Worm (Caenorhabditis elegans): Measurements from ENCODE around the gene ceh-100.
"Not testable (repeated sequence)": the region's sequence is repeated elsewhere in the genome, so short reads cannot be mapped to it uniquely, and the experiment has no call there.

ceh-100 gene

DNA sequence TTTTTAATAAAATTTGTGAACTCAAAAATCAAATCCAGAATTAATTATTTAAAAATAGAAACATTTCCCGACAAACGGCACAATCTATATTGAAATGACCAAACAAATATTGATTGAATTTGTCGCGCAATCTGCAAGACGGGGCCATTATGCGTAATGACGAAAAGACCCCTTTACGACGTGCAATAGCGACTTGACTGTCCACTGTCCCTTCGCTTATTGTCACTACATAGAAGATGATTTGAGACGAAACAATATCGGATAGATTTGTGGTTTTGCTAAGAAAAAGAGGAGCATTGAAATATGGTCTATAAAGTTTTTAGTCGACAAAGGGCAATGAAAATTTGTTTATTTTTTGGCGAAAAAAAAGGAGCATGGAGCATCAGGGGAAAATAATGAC, 52.5 kb downstream of the ceh-100 start:
- no peak for TF ChIP-seq pes-1 (GFP tag; IDR thresholded peaks at IDR 0.05)
- TF ChIP-seq flt-1 (GFP tag; IDR thresholded peaks at IDR 0.05) = no peak
- TF ChIP-seq hmg-4 (GFP tag; optimal IDR thresholded peaks at IDR 0.05) = no peak
- TF ChIP-seq ceh-36 (tag; optimal IDR thresholded peaks at IDR 0.05) = no peak
- TF ChIP-seq ama-1 (optimal IDR thresholded peaks at IDR 0.05) = no peak
- no peak for TF ChIP-seq sea-1 (GFP tag; conservative IDR thresholded peaks at IDR 0.05)
- no peak for TF ChIP-seq ceh-13 (GFP tag; optimal IDR thresholded peaks at IDR 0.05)
- no peak for TF ChIP-seq B0310.2 (tag; optimal IDR thresholded peaks at IDR 0.05)
- TF ChIP-seq tbx-11 (GFP tag; IDR thresholded peaks at IDR 0.05) = no peak
- no peak for TF ChIP-seq hnd-1 (tag; optimal IDR thresholded peaks at IDR 0.05)
- TF ChIP-seq tra-4 (tag; optimal IDR thresholded peaks at IDR 0.05) = no peak
- TF ChIP-seq F13C5.2 (tag; optimal IDR thresholded peaks at IDR 0.05) = no peak
- TF ChIP-seq aly-1 (tag; optimal IDR thresholded peaks at IDR 0.05) = no peak
- TF ChIP-seq ets-7 (tag; optimal IDR thresholded peaks at IDR 0.05) = no peak
- TF ChIP-seq tbx-37 (GFP tag; conservative IDR thresholded peaks at IDR 0.05) = no peak
- TF ChIP-seq scrt-1 (GFP tag; IDR thresholded peaks at IDR 0.05) = no peak

DNA sequence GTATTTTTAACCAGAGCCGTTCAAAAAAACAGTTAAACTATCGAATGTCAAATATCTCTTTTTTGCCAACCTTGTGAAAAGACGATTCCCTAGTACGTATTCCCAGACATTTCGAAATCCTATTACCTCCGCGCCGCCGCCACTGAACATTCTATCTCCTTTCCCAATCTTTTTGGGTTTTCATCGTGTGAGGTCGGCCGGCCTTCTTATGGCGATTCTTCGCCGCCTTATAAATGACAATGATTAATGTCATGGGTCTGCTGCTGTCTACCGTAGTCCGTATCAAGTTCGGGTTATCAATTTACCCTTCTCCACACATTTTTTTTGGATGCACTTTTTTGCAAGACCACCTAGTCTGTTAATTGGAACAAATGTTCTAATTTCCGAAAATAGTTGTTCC, 53.9 kb downstream of the ceh-100 start:
- no peak for TF ChIP-seq pes-1 (GFP tag; IDR thresholded peaks at IDR 0.05)
- TF ChIP-seq F13C5.2 (tag; optimal IDR thresholded peaks at IDR 0.05) = no peak
- no peak for TF ChIP-seq tra-4 (tag; optimal IDR thresholded peaks at IDR 0.05)
- TF ChIP-seq scrt-1 (GFP tag; IDR thresholded peaks at IDR 0.05) = no peak
- TF ChIP-seq hmbx-1 (tag; optimal IDR thresholded peaks at IDR 0.05) = no peak
- TF ChIP-seq sea-1 (GFP tag; conservative IDR thresholded peaks at IDR 0.05) = no peak
- TF ChIP-seq hnd-1 (tag; optimal IDR thresholded peaks at IDR 0.05) = no peak
- TF ChIP-seq hmg-4 (GFP tag; optimal IDR thresholded peaks at IDR 0.05) = no peak
- TF ChIP-seq B0310.2 (tag; optimal IDR thresholded peaks at IDR 0.05) = no peak
- no peak for TF ChIP-seq ceh-36 (tag; optimal IDR thresholded peaks at IDR 0.05)
- no peak for TF ChIP-seq ets-7 (tag; optimal IDR thresholded peaks at IDR 0.05)
- no peak for TF ChIP-seq ceh-13 (GFP tag; optimal IDR thresholded peaks at IDR 0.05)
- TF ChIP-seq tbx-11 (GFP tag; IDR thresholded peaks at IDR 0.05) = no peak
- TF ChIP-seq tbx-37 (GFP tag; conservative IDR thresholded peaks at IDR 0.05) = no peak
- no peak for TF ChIP-seq flt-1 (GFP tag; IDR thresholded peaks at IDR 0.05)
- TF ChIP-seq ama-1 (optimal IDR thresholded peaks at IDR 0.05) = no peak
- TF ChIP-seq aly-1 (tag; optimal IDR thresholded peaks at IDR 0.05) = no peak

DNA sequence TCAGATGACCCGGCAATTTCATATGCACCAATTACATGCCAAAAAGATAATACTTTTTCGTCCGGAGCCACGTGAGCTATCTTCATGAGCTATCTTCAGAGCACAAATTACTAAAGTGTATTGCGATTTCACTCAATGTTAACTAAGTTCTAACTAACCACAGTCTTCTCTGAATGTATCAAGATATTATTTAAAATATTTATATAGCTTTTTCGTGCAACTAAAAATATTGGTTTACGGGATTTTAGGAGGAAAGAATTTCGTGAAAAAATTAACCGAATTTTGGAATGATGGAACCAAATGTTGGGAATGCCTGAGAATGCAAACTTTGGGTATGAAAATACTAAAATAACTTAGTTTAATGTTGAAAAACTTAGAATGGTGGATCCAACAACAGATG, 55.9 kb downstream of the ceh-100 start, which contains the start of gene F49C5.16:
TSS of gene F49C5.16 (plus strand) at position 301 of the 400 bp plus-strand sequence.
- TF ChIP-seq hmbx-1 (tag; optimal IDR thresholded peaks at IDR 0.05) (no peak), tbx-11 (GFP tag; IDR thresholded peaks at IDR 0.05) (no peak), B0310.2 (tag; optimal IDR thresholded peaks at IDR 0.05) (no peak), scrt-1 (GFP tag; IDR thresholded peaks at IDR 0.05) (no peak), ama-1 (optimal IDR thresholded peaks at IDR 0.05) (no peak), flt-1 (GFP tag; IDR thresholded peaks at IDR 0.05) (no peak), F13C5.2 (tag; optimal IDR thresholded peaks at IDR 0.05) (no peak), ceh-36 (tag; optimal IDR thresholded peaks at IDR 0.05) (no peak)

DNA sequence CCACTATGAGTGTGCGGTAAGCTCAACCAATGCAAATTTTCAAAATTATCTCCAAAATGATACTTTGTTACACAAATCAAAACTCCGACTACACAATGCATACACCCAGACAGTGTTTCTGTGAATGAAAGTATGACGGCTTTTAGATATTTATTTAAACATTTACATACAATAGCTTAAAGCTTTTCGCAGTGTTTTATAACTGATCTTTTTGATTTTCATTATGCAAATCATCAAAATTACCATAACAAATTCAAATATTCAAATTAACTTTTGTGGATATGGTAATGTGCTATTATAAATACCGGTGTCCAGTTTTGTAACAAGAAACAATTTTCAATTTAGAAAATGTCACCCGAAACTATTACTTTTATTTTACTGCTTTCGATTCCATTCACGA, 57.1 kb downstream of the ceh-100 start, which contains the start of the genes F49C5.5 and F49C5.10:
TSS of gene F49C5.5 (minus strand) at position 101 of the 400 bp plus-strand sequence.
TSS of gene F49C5.10 (plus strand) at position 344 of the 400 bp plus-strand sequence.
- TF ChIP-seq tbx-11 (GFP tag; IDR thresholded peaks at IDR 0.05) (no peak), hmbx-1 (tag; optimal IDR thresholded peaks at IDR 0.05) (no peak), pes-1 (GFP tag; IDR thresholded peaks at IDR 0.05) (no peak), sea-1 (GFP tag; conservative IDR thresholded peaks at IDR 0.05) (no peak), scrt-1 (GFP tag; IDR thresholded peaks at IDR 0.05) (no peak), tra-4 (tag; optimal IDR thresholded peaks at IDR 0.05) (no peak), ceh-13 (GFP tag; optimal IDR thresholded peaks at IDR 0.05) (no peak), F13C5.2 (tag; optimal IDR thresholded peaks at IDR 0.05) (no peak), ama-1 (optimal IDR thresholded peaks at IDR 0.05) (no peak), aly-1 (tag; optimal IDR thresholded peaks at IDR 0.05) (no peak), B0310.2 (tag; optimal IDR thresholded peaks at IDR 0.05) (no peak), ceh-36 (tag; optimal IDR thresholded peaks at IDR 0.05) (no peak), tbx-37 (GFP tag; conservative IDR thresholded peaks at IDR 0.05) (no peak)

DNA sequence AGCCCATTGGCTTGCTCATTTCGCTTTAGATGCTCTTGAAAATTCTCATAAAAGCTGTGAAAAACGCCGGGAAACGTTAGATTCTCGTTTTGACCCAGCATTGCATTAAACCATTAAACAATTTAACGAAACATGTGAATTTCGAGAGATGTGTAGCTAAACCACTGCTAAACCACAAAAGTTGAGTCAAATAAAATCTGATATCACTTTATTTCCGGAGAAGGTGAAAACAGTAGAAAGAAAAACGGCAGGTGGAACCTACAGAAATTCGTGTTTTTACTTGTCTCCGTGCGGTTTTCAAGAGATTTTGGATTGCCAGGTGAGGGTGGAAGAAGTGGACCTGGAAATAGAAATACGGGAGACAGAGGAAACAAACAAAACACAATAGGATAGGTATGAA, 58.9 kb downstream of the ceh-100 start, which contains the start of gene F49C5.9:
TSS of gene F49C5.9 (minus strand) at position 101 of the 400 bp plus-strand sequence.
- no peak for TF ChIP-seq ets-7 (tag; optimal IDR thresholded peaks at IDR 0.05)
- TF ChIP-seq F13C5.2 (tag; optimal IDR thresholded peaks at IDR 0.05) = no peak
- TF ChIP-seq ama-1 (optimal IDR thresholded peaks at IDR 0.05) = no peak

DNA sequence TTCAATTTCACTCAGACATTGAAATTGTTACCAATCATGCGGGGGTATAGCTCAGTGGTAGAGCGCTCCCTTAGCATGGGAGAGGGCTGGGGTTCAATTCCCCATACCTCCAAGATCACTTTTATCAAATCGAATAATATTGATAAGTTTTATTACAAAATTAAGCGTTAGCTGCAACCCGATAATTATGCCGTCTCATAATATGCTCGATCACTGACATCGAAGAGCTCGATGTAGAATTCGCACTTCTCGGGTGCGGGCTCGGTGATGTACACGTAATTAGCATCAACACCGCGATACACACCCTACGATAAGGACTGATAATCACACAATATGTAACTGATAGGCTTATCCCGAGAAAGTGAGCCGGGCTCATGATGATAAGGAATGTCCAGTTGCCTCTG, 60.9 kb downstream of the ceh-100 start:
- no peak for TF ChIP-seq ceh-36 (tag; optimal IDR thresholded peaks at IDR 0.05)
- TF ChIP-seq pes-1 (GFP tag; IDR thresholded peaks at IDR 0.05) = no peak
- TF ChIP-seq aly-1 (tag; optimal IDR thresholded peaks at IDR 0.05) = no peak
- TF ChIP-seq flt-1 (GFP tag; IDR thresholded peaks at IDR 0.05) = no peak
- TF ChIP-seq hmbx-1 (tag; optimal IDR thresholded peaks at IDR 0.05) = no peak

DNA sequence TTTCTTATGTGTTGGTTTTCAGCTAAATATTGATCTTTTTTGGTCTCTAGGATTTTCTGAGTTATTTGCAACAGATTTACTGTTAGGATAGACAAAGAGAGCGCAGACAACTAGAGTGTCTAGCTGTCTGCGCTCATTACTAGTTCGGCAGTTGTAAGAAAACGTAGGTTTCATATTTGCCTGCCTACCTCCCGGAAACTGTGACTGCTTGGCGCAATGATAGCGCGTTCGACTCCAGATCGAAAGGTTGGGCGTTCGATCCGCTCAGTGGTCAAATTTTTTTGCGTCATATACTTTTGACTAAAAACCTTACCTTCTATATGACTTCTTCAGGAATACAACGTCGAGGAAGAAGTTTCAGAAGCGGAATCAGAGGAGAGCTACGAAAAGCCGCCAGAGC, 64.1 kb downstream of the ceh-100 start:
- TF ChIP-seq scrt-1 (GFP tag; IDR thresholded peaks at IDR 0.05) = no peak
- TF ChIP-seq ets-7 (tag; optimal IDR thresholded peaks at IDR 0.05) = no peak
- no peak for TF ChIP-seq ceh-13 (GFP tag; optimal IDR thresholded peaks at IDR 0.05)
- no peak for TF ChIP-seq tbx-37 (GFP tag; conservative IDR thresholded peaks at IDR 0.05)
- no peak for TF ChIP-seq hmg-4 (GFP tag; optimal IDR thresholded peaks at IDR 0.05)
- no peak for TF ChIP-seq tbx-11 (GFP tag; IDR thresholded peaks at IDR 0.05)
- TF ChIP-seq B0310.2 (tag; optimal IDR thresholded peaks at IDR 0.05) = no peak
- TF ChIP-seq aly-1 (tag; optimal IDR thresholded peaks at IDR 0.05) = no peak
- no peak for TF ChIP-seq pes-1 (GFP tag; IDR thresholded peaks at IDR 0.05)

DNA sequence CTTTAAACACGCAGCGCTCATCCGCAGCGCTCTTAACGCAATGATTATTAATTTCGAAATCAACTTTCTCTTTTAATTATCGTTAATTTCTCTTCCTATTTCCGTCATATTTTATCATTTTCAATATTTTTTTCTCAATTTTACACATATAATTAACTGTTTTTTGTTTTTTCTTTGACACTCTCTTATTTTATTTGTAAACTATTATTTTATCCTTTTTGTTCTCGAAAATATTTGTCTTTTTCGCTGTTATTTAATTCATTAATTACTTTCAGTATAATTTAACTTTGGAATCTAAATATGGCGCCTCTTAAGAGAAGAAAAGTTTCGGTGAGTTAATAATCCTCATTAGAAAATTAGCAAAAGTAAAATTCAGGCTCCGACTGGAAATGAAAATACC, 67.3 kb downstream of the ceh-100 start, which contains the start of gene F49C5.3:
TSS of gene F49C5.3 (plus strand) at position 301 of the 400 bp plus-strand sequence.
- not testable (repeated sequence) for TF ChIP-seq sea-1 (GFP tag; conservative IDR thresholded peaks at IDR 0.05); ceh-13 (GFP tag; optimal IDR thresholded peaks at IDR 0.05); ets-7 (tag; optimal IDR thresholded peaks at IDR 0.05)

All from whole organism, early embryonic.